Worm (Caenorhabditis elegans): ENCODE data around the gene Y43F8B.10.

The Y43F8B.10 gene

DNA sequence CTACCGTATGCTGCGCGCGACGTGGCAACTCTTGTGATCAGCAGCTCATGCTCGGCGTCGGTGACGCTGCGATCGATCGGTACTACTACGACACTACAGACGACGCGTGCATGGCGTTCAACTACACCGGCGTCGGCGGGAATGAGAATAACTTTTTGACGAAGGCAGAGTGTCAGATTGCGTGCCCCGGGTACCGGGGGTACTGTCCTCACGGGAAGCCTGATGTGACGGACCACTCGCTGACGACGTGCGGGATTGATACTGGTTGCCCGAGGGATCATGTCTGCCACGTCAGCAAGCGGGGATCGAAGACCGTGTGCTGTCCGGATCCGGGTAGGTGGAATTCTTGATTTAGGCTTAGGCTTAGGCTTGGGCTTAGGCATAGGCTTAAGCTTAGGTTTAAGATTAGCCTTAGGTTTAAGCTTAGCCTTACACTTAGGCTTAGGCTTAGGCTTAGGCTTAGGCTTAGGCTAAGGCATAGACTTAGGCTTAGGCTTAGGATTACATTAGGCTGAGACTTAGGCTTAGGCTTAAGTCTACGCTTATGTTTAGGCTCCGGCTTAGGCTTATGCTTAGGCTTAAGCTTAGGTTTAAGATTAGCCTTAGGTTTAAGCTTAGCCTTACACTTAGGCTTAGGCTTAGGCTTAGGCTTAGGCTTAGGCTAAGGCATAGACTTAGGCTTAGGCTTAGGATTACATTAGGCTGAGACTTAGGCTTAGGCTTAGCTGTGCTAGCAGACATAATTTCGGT is 43.5 kb downstream of the Y43F8B.10 start:
- TF ChIP-seq dox-1 (GFP tag; IDR thresholded peaks at IDR 0.05), result 0 out of 2 replicates have a peak, but pooled peaks have one; percentile 19
- peak; percentile 56; the same call in 1 of the 2 replicates for TF ChIP-seq zfh-2 (GFP tag; conservative IDR thresholded peaks at IDR 0.05)

DNA sequence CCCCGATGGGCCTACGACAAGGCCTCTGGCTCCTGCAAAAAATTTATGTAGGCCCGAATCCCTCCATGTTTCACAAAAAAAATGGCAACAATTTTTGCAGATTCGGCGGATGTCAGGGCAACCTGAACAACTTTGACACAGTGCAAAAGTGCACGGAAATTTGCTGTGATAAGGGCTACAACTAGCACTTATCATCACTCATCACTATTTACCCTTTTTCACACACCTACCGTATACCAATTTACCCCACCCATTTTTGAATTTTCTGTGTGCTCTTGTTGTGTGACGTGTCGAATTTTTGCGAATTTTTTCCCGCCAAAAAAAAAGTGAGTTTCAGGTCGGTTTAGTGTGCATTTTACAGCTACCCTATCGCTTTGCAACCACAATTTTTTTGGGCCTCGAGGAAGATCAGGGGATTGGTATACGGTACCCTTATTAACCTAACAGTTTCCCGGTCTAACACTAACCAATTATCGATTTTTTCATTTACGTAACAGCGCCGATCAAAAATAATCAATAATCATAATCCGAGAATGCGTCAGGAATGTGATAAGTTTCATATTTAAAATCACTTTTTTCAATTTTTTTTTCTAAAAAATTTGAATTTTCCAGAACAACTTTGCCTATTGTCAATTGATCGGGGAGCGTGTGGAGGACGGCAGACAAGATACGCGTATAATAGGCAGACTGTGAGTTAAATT is 44.4 kb downstream of the Y43F8B.10 start:
- no peak for TF ChIP-seq F33H1.4 (GFP tag; IDR thresholded peaks at IDR 0.05)
- peak; percentile 28 for TF ChIP-seq nhr-80 (tag; optimal IDR thresholded peaks at IDR 0.05)

DNA sequence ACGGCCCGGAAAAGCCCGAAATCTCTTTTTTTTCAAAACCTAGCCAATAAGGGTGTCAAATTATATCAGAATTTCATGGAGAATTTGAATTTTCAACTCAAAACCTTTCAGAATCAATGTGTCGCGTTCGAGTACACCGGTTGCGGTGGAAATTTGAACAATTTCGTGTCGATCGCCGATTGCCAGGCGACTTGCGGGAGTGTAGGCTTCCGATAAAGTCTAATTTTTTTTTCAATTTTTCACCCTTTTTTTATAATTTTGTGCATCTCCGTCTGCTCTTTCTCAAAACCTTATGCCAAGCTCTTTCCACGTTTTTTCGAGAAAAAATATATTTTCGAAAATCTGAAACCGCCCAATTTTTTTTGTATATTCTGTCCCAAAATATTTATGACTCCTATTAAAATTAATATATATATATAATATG is 45.3 kb downstream of the Y43F8B.10 start:
- TF ChIP-seq efl-1 (GFP tag; optimal IDR thresholded peaks at IDR 0.05) (no peak), ztf-22 (GFP tag; optimal IDR thresholded peaks at IDR 0.05) (no peak), F33H1.4 (GFP tag; IDR thresholded peaks at IDR 0.05) (no peak), nfya-1 (tag; optimal IDR thresholded peaks at IDR 0.05; ENCODE audit: borderline replicate concordance, insufficient read depth) (no peak), D2030.7 (GFP tag; IDR thresholded peaks at IDR 0.05) (no peak), Y67H2A.10 (GFP tag; conservative IDR thresholded peaks at IDR 0.05) (no peak), lsy-27 (tag; optimal IDR thresholded peaks at IDR 0.05; ENCODE audit: borderline replicate concordance, insufficient read depth) (no peak), C06A6.2 (GFP tag; conservative IDR thresholded peaks at IDR 0.05) (peak; percentile 32; the same call in 1 of the 2 replicates), egl-44 (GFP tag; IDR thresholded peaks at IDR 0.05) (no peak), gei-17 (GFP tag; optimal IDR thresholded peaks at IDR 0.05) (peak; percentile 39), cebp-2 (GFP tag; IDR thresholded peaks at IDR 0.05) (no peak), B0261.1 (tag; optimal IDR thresholded peaks at IDR 0.05) (no peak), Y79H2A.3 (GFP tag; conservative IDR thresholded peaks at IDR 0.05) (no peak), nhr-120 (GFP tag; IDR thresholded peaks at IDR 0.05) (no peak), let-607 (tag; optimal IDR thresholded peaks at IDR 0.05) (peak in 1 of 2 experiments; percentile 1), madf-6 (GFP tag; IDR thresholded peaks at IDR 0.05) (peak; percentile 58), F55B11.4 (tag; optimal IDR thresholded peaks at IDR 0.05; ENCODE audit: borderline replicate concordance, insufficient read depth) (no peak), aptf-3 (GFP tag; IDR thresholded peaks at IDR 0.05) (0 out of 2 replicates have a peak, but pooled peaks have one; percentile 67), die-1 (tag; optimal IDR thresholded peaks at IDR 0.05) (no peak), F23B12.7 (tag; optimal IDR thresholded peaks at IDR 0.05; ENCODE audit: insufficient read depth) (no peak), nfyb-1 (GFP tag; IDR thresholded peaks at IDR 0.05) (peak; percentile 78), ekl-4 (GFP tag; IDR thresholded peaks at IDR 0.05) (peak; percentile 70), nhr-27 (tag; optimal IDR thresholded peaks at IDR 0.05) (no peak), F57A8.1 (GFP tag; optimal IDR thresholded peaks at IDR 0.05) (peak; percentile 8), hsf-1 (GFP tag; IDR thresholded peaks at IDR 0.05) (no peak), F49E8.2 (tag; optimal IDR thresholded peaks at IDR 0.05; ENCODE audit: insufficient read depth) (no peak), ceh-79 (tag; optimal IDR thresholded peaks at IDR 0.05) (no peak), zim-3 (tag; optimal IDR thresholded peaks at IDR 0.05) (peak; percentile 90), unc-130 (GFP tag; optimal IDR thresholded peaks at IDR 0.05) (no peak), B0035.1 (tag; optimal IDR thresholded peaks at IDR 0.05) (no peak), ceh-40 (GFP tag; IDR thresholded peaks at IDR 0.05) (no peak), xnd-1 (tag; optimal IDR thresholded peaks at IDR 0.05) (no peak), ceh-27 (GFP tag; optimal IDR thresholded peaks at IDR 0.05) (no peak), ztf-18 (tag; optimal IDR thresholded peaks at IDR 0.05) (no peak), K12H6.12 (tag; optimal IDR thresholded peaks at IDR 0.05) (peak; percentile 10), lin-35 (GFP tag; optimal IDR thresholded peaks at IDR 0.05) (peak in 1 of 3 experiments; percentile 45), mel-28 (tag; optimal IDR thresholded peaks at IDR 0.05; ENCODE audit: borderline replicate concordance) (no peak), pbrm-1 (GFP tag; IDR thresholded peaks at IDR 0.05) (0 out of 2 replicates have a peak, but pooled peaks have one; percentile 24)
